Worm (Caenorhabditis elegans) whole organism, L4 larva: ENCODE results near the gene knl-3.

ENCODE experiments used
- ceh-82 ChIP-seq: sonication (generic microtip); optimal IDR thresholded peaks from 2 replicates; lab custom pipeline; 2017; ENCODE audit warnings: missing biosample characterization, missing genetic modification characterization
- ces-1 ChIP-seq: fragments of 150-350 bp; sonication (generic microtip); optimal IDR thresholded peaks from 4 replicates; lab custom pipeline; 2014; ENCODE audit warnings: missing biosample characterization, missing genetic modification reagents, missing genetic modification characterization
- egl-27 ChIP-seq: sonication (generic microtip); optimal IDR thresholded peaks from 3 replicates; lab custom pipeline; 2017; ENCODE audit warnings: missing biosample characterization, missing genetic modification reagents, missing genetic modification characterization
- lin-13 ChIP-seq: fragments of 150-350 bp; optimal IDR thresholded peaks from 2 replicates; lab custom pipeline; 2014; ENCODE audit warnings: missing biosample characterization, missing genetic modification reagents, missing genetic modification characterization
- nhr-77 ChIP-seq: fragments of 150-350 bp; optimal IDR thresholded peaks from 2 replicates; lab custom pipeline; 2014; ENCODE audit warnings: missing biosample characterization, missing genetic modification characterization
- pha-4 ChIP-seq, 2 experiments: fragments of 150-350 bp in 1 of 2; fragments of 200-800 bp in 1 of 2; sonication (Bioruptor generic) in 1 of 2; IDR thresholded peaks in 1 of 2; optimal IDR thresholded peaks in 1 of 2; 2 replicates each; pipeline versions ENCODE4 v1.3.6 to Lab custom; 2014 to 2022; ENCODE audit warnings: missing genetic modification characterization in 2 of 2, missing genetic modification reagents in 2 of 2, missing biosample characterization in 1 of 2, missing compliant biosample characterization in 1 of 2
- unc-130 ChIP-seq: sonication (generic microtip); optimal IDR thresholded peaks from 2 replicates; lab custom pipeline; 2016; ENCODE audit warnings: missing genetic modification reagents, missing genetic modification characterization, missing compliant biosample characterization

DNA sequence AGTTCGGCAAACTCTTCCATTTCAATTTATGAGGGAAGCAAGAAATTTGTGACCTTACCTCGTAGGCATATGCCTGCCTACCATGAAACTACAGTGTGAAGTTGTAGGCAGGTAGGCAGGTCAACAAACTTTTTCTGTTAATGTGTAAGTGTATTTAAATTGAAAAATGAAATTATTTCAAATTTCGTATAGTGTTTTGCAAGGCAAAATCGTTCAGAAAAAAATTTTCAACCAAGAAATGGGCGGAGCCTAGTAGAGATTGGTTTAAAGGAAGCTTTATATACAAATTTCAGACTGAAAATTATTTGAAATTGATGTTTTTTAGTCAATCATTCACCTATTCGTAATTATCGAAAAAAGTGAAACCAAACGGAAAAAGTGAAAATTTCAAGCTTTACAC, 11.2 kb upstream of the knl-3 start:
- TF ChIP-seq ces-1 (GFP tag; lab: Kevin White, UChicago), result no peak
- no peak for TF ChIP-seq ceh-82
- no peak for TF ChIP-seq lin-13 (GFP tag; lab: Kevin White, UChicago)
- no peak for TF ChIP-seq pha-4 (GFP tag; IDR thresholded peaks at IDR 0.05; lab: Robert Waterston, UW)
- no peak for TF ChIP-seq pha-4 (tag; optimal IDR thresholded peaks at IDR 0.05; lab: Kevin White, UChicago)
- no peak for TF ChIP-seq egl-27 (tag; lab: Kevin White, UChicago)
- no peak for TF ChIP-seq unc-130
- no peak for TF ChIP-seq nhr-77 (tag; lab: Kevin White, UChicago)
